Worm (Caenorhabditis elegans): ENCODE measurements around the gene lgc-33.

ce11 chrIV:860810-861209, 15.5 kb downstream of the lgc-33 start:
- no peak for TF ChIP-seq skn-1 (tag; optimal IDR thresholded peaks at IDR 0.05)
- no peak for TF ChIP-seq pha-4 (tag; optimal IDR thresholded peaks at IDR 0.05)
- no peak for TF ChIP-seq zag-1 (tag; optimal IDR thresholded peaks at IDR 0.05)

All from whole organism, L3 larva.